Fruit fly (Drosophila melanogaster) whole organism, embryonic: ENCODE measurements around the gene twf.
A peak's percentile ranks its signal among the peaks of the same experiment; 100 is the strongest.

Experiments used
- Atf6 ChIP-seq: fragments of 200-800 bp; sonication (Bioruptor generic); IDR thresholded peaks from 2 replicates; pipeline ENCODE4 v1.3.6; 2022; ENCODE audit warnings: missing biosample characterization, missing genetic modification characterization
- Bgb ChIP-seq: fragments of 200-800 bp; sonication (Bioruptor generic); IDR thresholded peaks from 2 replicates; pipeline ENCODE4 v1.3.6; 2022; ENCODE audit warnings: missing biosample characterization, missing genetic modification characterization; ENCODE audit not compliant: partially characterized antibody
- CG10321 ChIP-seq: fragments of 200-800 bp; sonication (Bioruptor generic); IDR thresholded peaks from 2 replicates; pipeline ENCODE4 v1.3.6; 2022; ENCODE audit warnings: missing biosample characterization, missing genetic modification characterization
- CG11093 ChIP-seq: fragments of 200-800 bp; sonication (Bioruptor generic); IDR thresholded peaks from 3 replicates; pipeline ENCODE4 v1.3.6; 2022; ENCODE audit warnings: missing biosample characterization, missing genetic modification characterization
- CG11456 ChIP-seq: fragments of 200-800 bp; sonication (Bioruptor generic); IDR thresholded peaks from 3 replicates; pipeline ENCODE4 v1.3.6; 2022; ENCODE audit warnings: missing biosample characterization, missing genetic modification characterization
- CG11504 ChIP-seq: fragments of 200-800 bp; sonication (Bioruptor generic); optimal IDR thresholded peaks from 3 replicates; lab custom pipeline; 2019; ENCODE audit warnings: missing biosample characterization, mild to moderate bottlenecking, missing genetic modification characterization, moderate library complexity
- CG12391 ChIP-seq: fragments of 200-800 bp; sonication (Bioruptor generic); optimal IDR thresholded peaks from 3 replicates; lab custom pipeline; 2018; ENCODE audit warnings: missing biosample characterization, mild to moderate bottlenecking, missing genetic modification characterization, moderate library complexity
- CG12769 ChIP-seq: fragments of 200-800 bp; sonication (Bioruptor generic); optimal IDR thresholded peaks from 2 replicates; lab custom pipeline; 2019; ENCODE audit warnings: missing biosample characterization, mild to moderate bottlenecking, missing genetic modification characterization, moderate library complexity
- CG13287 ChIP-seq: fragments of 200-800 bp; sonication (Bioruptor generic); IDR thresholded peaks from 2 replicates; pipeline ENCODE4 v1.3.6; 2022; ENCODE audit warnings: missing biosample characterization, missing genetic modification characterization; ENCODE audit not compliant: partially characterized antibody
- CG13424 ChIP-seq: fragments of 200-800 bp; sonication (Bioruptor generic); optimal IDR thresholded peaks from 2 replicates; lab custom pipeline; 2019; ENCODE audit warnings: missing biosample characterization, mild to moderate bottlenecking, missing genetic modification characterization, moderate library complexity
- CG14441 ChIP-seq: fragments of 200-800 bp; sonication (Bioruptor generic); IDR thresholded peaks from 2 replicates; pipeline ENCODE4 v1.3.6; 2022; ENCODE audit warnings: missing biosample characterization, missing genetic modification characterization
- CG15011 ChIP-seq: fragments of 200-800 bp; sonication (Bioruptor generic); optimal IDR thresholded peaks from 3 replicates; lab custom pipeline; 2018; ENCODE audit warnings: missing biosample characterization, mild to moderate bottlenecking, missing genetic modification characterization
- CG17361 ChIP-seq: fragments of 200-800 bp; sonication (Bioruptor generic); IDR thresholded peaks from 3 replicates; pipeline ENCODE4 v1.3.6; 2022; ENCODE audit warnings: missing biosample characterization, missing genetic modification characterization
- CG18599 ChIP-seq: fragments of 200-800 bp; sonication (Bioruptor generic); optimal IDR thresholded peaks from 3 replicates; lab custom pipeline; 2017; ENCODE audit warnings: missing biosample characterization, missing genetic modification characterization, mild to moderate bottlenecking, moderate library complexity, missing genetic modification reagents
- CG3163 ChIP-seq: fragments of 200-800 bp; sonication (Bioruptor generic); optimal IDR thresholded peaks from 3 replicates; lab custom pipeline; 2016; ENCODE audit warnings: missing biosample characterization, missing genetic modification characterization
- CG3281 ChIP-seq: fragments of 200-800 bp; sonication (Bioruptor generic); optimal IDR thresholded peaks from 3 replicates; lab custom pipeline; 2017; ENCODE audit warnings: missing biosample characterization, mild to moderate bottlenecking, missing genetic modification characterization
- CG34376 ChIP-seq: fragments of 200-800 bp; sonication (Bioruptor generic); optimal IDR thresholded peaks from 2 replicates; lab custom pipeline; 2018; ENCODE audit warnings: missing biosample characterization, mild to moderate bottlenecking, missing genetic modification characterization
- CG3995 ChIP-seq: fragments of 200-800 bp; sonication (Bioruptor generic); optimal IDR thresholded peaks from 3 replicates; lab custom pipeline; 2016; ENCODE audit warnings: missing biosample characterization, missing genetic modification characterization
- CG4282 ChIP-seq: fragments of 200-800 bp; sonication (Bioruptor generic); optimal IDR thresholded peaks from 2 replicates; lab custom pipeline; 2016; ENCODE audit warnings: missing biosample characterization, missing genetic modification characterization
- CG7556 ChIP-seq: fragments of 200-800 bp; sonication (Bioruptor generic); optimal IDR thresholded peaks from 2 replicates; lab custom pipeline; 2017; ENCODE audit warnings: missing biosample characterization, mild to moderate bottlenecking, missing genetic modification characterization
- CG8924 ChIP-seq: fragments of 200-800 bp; optimal IDR thresholded peaks from 3 replicates; lab custom pipeline; 2019; ENCODE audit warnings: missing biosample characterization, mild to moderate bottlenecking, missing genetic modification characterization, moderate library complexity
- CTCF ChIP-seq: fragments of 200-800 bp; sonication (Bioruptor generic); optimal IDR thresholded peaks from 2 replicates; lab custom pipeline; 2017; ENCODE audit warnings: missing biosample characterization, mild to moderate bottlenecking, missing genetic modification characterization, moderate library complexity
- CoRest ChIP-seq: fragments of 200-800 bp; sonication (Bioruptor generic); optimal IDR thresholded peaks from 3 replicates; lab custom pipeline; 2018; ENCODE audit warnings: missing biosample characterization, mild to moderate bottlenecking, missing genetic modification characterization, moderate library complexity
- D19B ChIP-seq: fragments of 200-800 bp; sonication (Bioruptor generic); optimal IDR thresholded peaks from 2 replicates; lab custom pipeline; 2017; ENCODE audit warnings: missing biosample characterization, mild to moderate bottlenecking, missing genetic modification characterization
- E2f1 ChIP-seq: fragments of 200-800 bp; sonication (Bioruptor generic); IDR thresholded peaks from 2 replicates; pipeline ENCODE4 v1.3.6; 2022; ENCODE audit warnings: missing biosample characterization, missing genetic modification characterization
- Elba2 ChIP-seq: fragments of 200-800 bp; sonication (Bioruptor generic); optimal IDR thresholded peaks from 3 replicates; lab custom pipeline; 2016; ENCODE audit warnings: missing biosample characterization, missing genetic modification characterization
- Ets65A ChIP-seq: fragments of 200-800 bp; sonication (Bioruptor generic); peaks from one replicate; lab custom pipeline; 2016; ENCODE audit warnings: missing biosample characterization, missing genetic modification characterization
- HHEX ChIP-seq: fragments of 200-800 bp; sonication (Bioruptor generic); optimal IDR thresholded peaks from 3 replicates; lab custom pipeline; 2017; ENCODE audit warnings: missing biosample characterization, mild to moderate bottlenecking, missing genetic modification characterization, missing genetic modification reagents
- HLH4C ChIP-seq: fragments of 200-800 bp; sonication (Bioruptor generic); IDR thresholded peaks from 3 replicates; pipeline ENCODE4 v1.3.6; 2022; ENCODE audit warnings: missing biosample characterization, missing genetic modification characterization; ENCODE audit not compliant: partially characterized antibody
- Hmr ChIP-seq: fragments of 200-800 bp; sonication (Bioruptor generic); optimal IDR thresholded peaks from 3 replicates; lab custom pipeline; 2017; ENCODE audit warnings: mild to moderate bottlenecking, missing biosample characterization, missing genetic modification reagents, missing genetic modification characterization
- Mad ChIP-seq: fragments of 200-800 bp; sonication (Bioruptor generic); optimal IDR thresholded peaks from 2 replicates; lab custom pipeline; 2016; ENCODE audit warnings: missing biosample characterization, missing genetic modification characterization
- Optix ChIP-seq: fragments of 200-800 bp; sonication (Bioruptor generic); IDR thresholded peaks from 3 replicates; pipeline ENCODE4 v1.3.6; 2022; ENCODE audit warnings: missing biosample characterization, missing genetic modification characterization
- Sox100B ChIP-seq: fragments of 200-800 bp; sonication (Bioruptor generic); optimal IDR thresholded peaks from 3 replicates; lab custom pipeline; 2018; ENCODE audit warnings: missing biosample characterization, mild to moderate bottlenecking, missing genetic modification characterization
- Xbp1 ChIP-seq: fragments of 200-800 bp; sonication (Bioruptor generic); optimal IDR thresholded peaks from 3 replicates; lab custom pipeline; 2016; ENCODE audit warnings: missing biosample characterization, mild to moderate bottlenecking, missing genetic modification characterization
- abd-A ChIP-seq: fragments of 200-800 bp; sonication (Bioruptor generic); optimal IDR thresholded peaks from 3 replicates; lab custom pipeline; 2019; ENCODE audit warnings: missing biosample characterization, mild to moderate bottlenecking, missing genetic modification characterization, moderate library complexity
- bowl ChIP-seq: fragments of 200-800 bp; sonication (Bioruptor generic); IDR thresholded peaks from 2 replicates; pipeline ENCODE4 v1.3.6; 2022; ENCODE audit warnings: missing biosample characterization, missing genetic modification characterization
- ci ChIP-seq: fragments of 200-800 bp; sonication (Bioruptor generic); IDR thresholded peaks from 3 replicates; pipeline ENCODE4 v1.3.6; 2022; ENCODE audit warnings: missing biosample characterization, missing genetic modification characterization
- dysf ChIP-seq: fragments of 200-800 bp; sonication (Bioruptor generic); IDR thresholded peaks from 3 replicates; pipeline ENCODE4 v1.3.6; 2022; ENCODE audit warnings: missing biosample characterization, missing genetic modification characterization
- gem ChIP-seq: fragments of 200-800 bp; sonication (Bioruptor generic); optimal IDR thresholded peaks from 2 replicates; lab custom pipeline; 2019; ENCODE audit warnings: missing biosample characterization, mild to moderate bottlenecking, missing genetic modification characterization, moderate library complexity
- grau ChIP-seq: fragments of 200-800 bp; optimal IDR thresholded peaks from 3 replicates; lab custom pipeline; 2019; ENCODE audit warnings: missing biosample characterization, mild to moderate bottlenecking, missing genetic modification characterization, moderate library complexity
- hb ChIP-seq: fragments of 200-800 bp; sonication (Bioruptor generic); IDR thresholded peaks from 3 replicates; pipeline ENCODE4 v1.3.6; 2022; ENCODE audit warnings: missing biosample characterization, missing genetic modification characterization; ENCODE audit not compliant: partially characterized antibody
- inv ChIP-seq: fragments of 200-800 bp; sonication (Bioruptor generic); IDR thresholded peaks from 2 replicates; pipeline ENCODE4 v1.3.6; 2022; ENCODE audit warnings: missing biosample characterization, missing genetic modification characterization; ENCODE audit not compliant: partially characterized antibody
- lmd ChIP-seq: fragments of 200-800 bp; sonication (Bioruptor generic); IDR thresholded peaks from 2 replicates; pipeline ENCODE4 v1.3.6; 2022; ENCODE audit warnings: missing biosample characterization, missing genetic modification characterization
- pb ChIP-seq: fragments of 200-800 bp; sonication (Bioruptor generic); optimal IDR thresholded peaks from 3 replicates; lab custom pipeline; 2016; ENCODE audit warnings: missing biosample characterization, missing genetic modification characterization
- schlank ChIP-seq: fragments of 200-800 bp; sonication (Bioruptor generic); optimal IDR thresholded peaks from 2 replicates; lab custom pipeline; 2018; ENCODE audit warnings: missing biosample characterization, mild to moderate bottlenecking, missing genetic modification characterization
- scrt ChIP-seq: fragments of 200-800 bp; sonication (Bioruptor generic); optimal IDR thresholded peaks from 2 replicates; lab custom pipeline; 2018; ENCODE audit warnings: missing biosample characterization, mild to moderate bottlenecking, missing genetic modification characterization, moderate library complexity
- sens ChIP-seq: fragments of 200-800 bp; sonication (Bioruptor generic); peaks from one replicate; lab custom pipeline; 2016; ENCODE audit warnings: missing biosample characterization, missing genetic modification characterization
- slbo ChIP-seq: fragments of 200-800 bp; sonication (Bioruptor generic); IDR thresholded peaks from 2 replicates; pipeline ENCODE4 v1.3.6; 2022; ENCODE audit warnings: missing biosample characterization, missing genetic modification characterization
- sob ChIP-seq: fragments of 200-800 bp; sonication (Bioruptor generic); IDR thresholded peaks from 2 replicates; pipeline ENCODE4 v1.3.6; 2022; ENCODE audit warnings: missing biosample characterization, missing genetic modification characterization
- tgo ChIP-seq: fragments of 200-800 bp; sonication (Bioruptor generic); IDR thresholded peaks from 3 replicates; pipeline ENCODE4 v1.3.6; 2022; ENCODE audit warnings: missing biosample characterization, missing genetic modification characterization

Gene twf

DNA sequence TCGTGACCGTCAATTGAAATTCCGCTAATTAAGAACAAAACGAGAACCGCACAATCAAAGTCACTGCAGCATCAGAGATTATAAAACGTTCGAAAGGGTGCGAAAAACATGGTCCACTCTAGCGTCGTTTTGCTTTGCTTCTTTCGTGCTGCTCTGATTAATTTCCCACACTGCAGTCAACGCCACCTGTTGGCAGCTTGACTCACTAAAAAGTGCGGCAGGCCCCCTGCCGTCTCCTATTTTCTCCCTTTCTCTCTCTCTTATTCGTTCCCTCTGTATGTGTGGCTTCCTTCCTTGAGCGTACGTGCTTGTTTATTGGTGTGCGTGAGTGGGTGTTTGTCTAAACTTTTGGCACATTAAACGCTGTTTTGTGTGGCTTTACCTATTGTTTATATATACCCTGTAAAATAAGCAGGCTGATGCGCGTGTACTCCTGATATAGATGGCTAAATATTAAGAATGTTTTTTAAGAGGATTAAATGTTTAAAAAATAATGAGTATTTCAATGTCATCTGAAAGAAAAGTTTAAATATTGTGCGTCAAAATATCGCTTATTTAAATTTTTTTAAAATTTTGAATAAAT lies 23.8 kb upstream of the twf start (continued):
- TF ChIP-seq Ets65A (peak; percentile 8), gem (tag; lab: Kevin White, UChicago) (peak; percentile 52), Mad (GFP tag; lab: Kevin White, UChicago) (no peak), Sox100B (GFP tag; lab: Kevin White, UChicago) (peak; percentile 18), CG12391 (tag; lab: Kevin White, UChicago) (peak; percentile 14), Atf6 (GFP tag; lab: Robert Waterston, UW) (0 out of 2 replicates have a peak, but pooled peaks have one; percentile 7), CG12769 (peak; percentile 43), CG14441 (GFP tag; lab: Robert Waterston, UW) (0 out of 2 replicates have a peak, but pooled peaks have one; percentile 23), CTCF (GFP tag; lab: Kevin White, UChicago) (peak; percentile 92), bowl (GFP tag; lab: Robert Waterston, UW) (no peak), sob (GFP tag; lab: Robert Waterston, UW) (0 out of 2 replicates have a peak, but pooled peaks have one; percentile 20), Hmr (GFP tag; lab: Kevin White, UChicago) (peak; percentile 33), D19B (peak; percentile 69), lmd (GFP tag; lab: Robert Waterston, UW) (peak; percentile 31; the same call in 1 of the 2 replicates), CG8924 (tag; lab: Kevin White, UChicago) (peak; percentile 38), pb (GFP tag; lab: Kevin White, UChicago) (peak; percentile 14), CG3995 (no peak), CG13287 (GFP tag; lab: Robert Waterston, UW) (0 out of 2 replicates have a peak, but pooled peaks have one; percentile 8), CG10321 (GFP tag; lab: Robert Waterston, UW) (no peak), schlank (tag; lab: Kevin White, UChicago) (no peak), CG13424 (tag; lab: Kevin White, UChicago) (no peak), Bgb (no peak), HLH4C (GFP tag; lab: Robert Waterston, UW) (no peak), CG34376 (GFP tag; lab: Kevin White, UChicago) (peak; percentile 8), CoRest (tag; lab: Kevin White, UChicago) (peak; percentile 32), CG11504 (peak; percentile 42), scrt (GFP tag; lab: Kevin White, UChicago) (peak; percentile 51), CG3281 (peak; percentile 23), ci (GFP tag; lab: Robert Waterston, UW) (peak; percentile 60; the same call in 2 of the 3 replicates), CG7556 (GFP tag; lab: Kevin White, UChicago) (peak; percentile 53), CG3163 (peak; percentile 1), HHEX (GFP tag; lab: Kevin White, UChicago) (peak; percentile 10), Xbp1 (peak; percentile 5), CG18599 (peak; percentile 8), CG17361 (0 out of 3 replicates have a peak, but pooled peaks have one; percentile 7), sens (GFP tag; lab: Kevin White, UChicago) (peak; percentile 72), hb (GFP tag; lab: Robert Waterston, UW) (no peak), Optix (peak; percentile 32; the same call in 1 of the 3 replicates), E2f1 (GFP tag; lab: Robert Waterston, UW) (peak; percentile 8; the same call in 1 of the 2 replicates), CG11093 (GFP tag; lab: Robert Waterston, UW) (0 out of 3 replicates have a peak, but pooled peaks have one; percentile 27), CG11456 (GFP tag; lab: Robert Waterston, UW) (peak; percentile 60; the same call in 1 of the 3 replicates), dysf (peak; percentile 5; the same call in 1 of the 3 replicates), tgo (GFP tag; lab: Robert Waterston, UW) (no peak), inv (no peak), Elba2 (GFP tag; lab: Kevin White, UChicago) (no peak), slbo (GFP tag; lab: Robert Waterston, UW) (peak; percentile 24; the same call in 1 of the 2 replicates), abd-A (peak; percentile 51), grau (tag; lab: Kevin White, UChicago) (peak; percentile 28), CG15011 (GFP tag; lab: Kevin White, UChicago) (no peak), CG4282 (no peak)
